Worm (Caenorhabditis elegans) whole organism, young adult: ENCODE measurements around the gene B0280.11.

Experiments used
- F55B11.4 ChIP-seq: sonication (generic microtip); optimal IDR thresholded peaks from 2 replicates; lab custom pipeline; 2016; ENCODE audit warnings: missing compliant biosample characterization, missing genetic modification characterization, borderline replicate concordance; ENCODE audit not compliant: insufficient read depth
- K11D2.4 ChIP-seq: fragments of 200-800 bp; sonication (Bioruptor generic); IDR thresholded peaks from 2 replicates; pipeline ENCODE4 v1.3.6; 2022; ENCODE audit warnings: missing genetic modification reagents, missing genetic modification characterization, missing compliant biosample characterization
- ZK185.1 ChIP-seq: sonication (generic microtip); optimal IDR thresholded peaks from 2 replicates; lab custom pipeline; 2016; ENCODE audit warnings: mild to moderate bottlenecking, missing genetic modification characterization, missing compliant biosample characterization; ENCODE audit not compliant: poor library complexity, severe bottlenecking
- ccch-3 ChIP-seq: fragments of 200-800 bp; sonication (Bioruptor generic); optimal IDR thresholded peaks from 2 replicates; lab custom pipeline; 2018; ENCODE audit warnings: mild to moderate bottlenecking, missing genetic modification characterization, missing compliant biosample characterization
- dox-1 ChIP-seq: fragments of 200-800 bp; sonication (Bioruptor generic); IDR thresholded peaks from 2 replicates; pipeline ENCODE4 v1.3.6; 2022; ENCODE audit warnings: missing genetic modification reagents, missing genetic modification characterization, missing compliant biosample characterization
- efl-1 ChIP-seq: fragments of 150-350 bp; optimal IDR thresholded peaks from 2 replicates; lab custom pipeline; 2014; ENCODE audit warnings: missing biosample characterization, missing genetic modification reagents, missing genetic modification characterization
- ekl-4 ChIP-seq: fragments of 200-800 bp; sonication (Bioruptor generic); IDR thresholded peaks from 2 replicates; pipeline ENCODE4 v1.3.6; 2022; ENCODE audit warnings: missing genetic modification reagents, missing genetic modification characterization, missing compliant biosample characterization
- let-526 ChIP-seq: fragments of 200-800 bp; sonication (Bioruptor generic); IDR thresholded peaks from 2 replicates; pipeline ENCODE4 v1.3.6; 2022; ENCODE audit warnings: missing genetic modification reagents, missing genetic modification characterization, missing compliant biosample characterization
- lir-1 ChIP-seq: fragments of 200-800 bp; sonication (Bioruptor generic); conservative IDR thresholded peaks from 2 replicates; pipeline ENCODE4 v1.3.6; 2022; ENCODE audit warnings: missing genetic modification reagents, missing genetic modification characterization, missing compliant biosample characterization
- madf-8 ChIP-seq: fragments of 200-800 bp; sonication (Bioruptor generic); conservative IDR thresholded peaks from 2 replicates; pipeline ENCODE4 v1.3.6; 2022; ENCODE audit warnings: missing genetic modification reagents, missing genetic modification characterization, missing compliant biosample characterization
- nhr-90 ChIP-seq: sonication (generic microtip); optimal IDR thresholded peaks from 2 replicates; lab custom pipeline; 2016; ENCODE audit warnings: missing genotype, mild to moderate bottlenecking, missing genetic modification characterization, missing compliant biosample characterization
- tlf-1 ChIP-seq: fragments of 200-800 bp; sonication (Bioruptor generic); optimal IDR thresholded peaks from 2 replicates; lab custom pipeline; 2018; ENCODE audit warnings: mild to moderate bottlenecking, missing genetic modification characterization, missing compliant biosample characterization
- unc-130 ChIP-seq: sonication (generic microtip); optimal IDR thresholded peaks from 2 replicates; lab custom pipeline; 2016; ENCODE audit warnings: missing genetic modification reagents, missing genetic modification characterization, missing compliant biosample characterization

- TF ChIP-seq F55B11.4 (tag; lab: Kevin White, UChicago) (no peak), efl-1 (no peak), tlf-1 (GFP tag; lab: Kevin White, UChicago) (peak; percentile 76), ZK185.1 (tag; lab: Kevin White, UChicago) (no peak), let-526 (GFP tag; lab: Robert Waterston, UW) (no peak), dox-1 (peak; percentile 90), ekl-4 (peak; percentile 92), madf-8 (0 out of 2 replicates have a peak, but pooled peaks have one; percentile 16), unc-130 (GFP tag; lab: Kevin White, UChicago) (peak; percentile 37), nhr-90 (tag; lab: Kevin White, UChicago) (no peak), lir-1 (GFP tag; lab: Robert Waterston, UW) (peak; percentile 49; the same call in 1 of the 2 replicates), K11D2.4 (GFP tag; lab: Robert Waterston, UW) (no peak), ccch-3 (GFP tag; lab: Kevin White, UChicago) (no peak)
Observed at ce11 chrIII:7141285-7141715, 3.2 kb upstream of the B0280.11 start.
